Worm (Caenorhabditis elegans) whole organism, L1 larva: Measurements from ENCODE around the gene eea-1.

Experiments used
- ceh-63 ChIP-seq: fragments of 200-800 bp; sonication (Bioruptor generic); optimal IDR thresholded peaks from 2 replicates; lab custom pipeline; 2018; ENCODE audit warnings: mild to moderate bottlenecking, missing genetic modification characterization, missing compliant biosample characterization
- fos-1 ChIP-seq: fragments of 150-350 bp; optimal IDR thresholded peaks from 2 replicates; lab custom pipeline; 2014; ENCODE audit warnings: missing biosample characterization, missing genetic modification characterization
- lin-39 ChIP-seq: fragments of 150-350 bp; optimal IDR thresholded peaks from 2 replicates; lab custom pipeline; 2014; ENCODE audit warnings: missing biosample characterization, missing genetic modification reagents, missing genetic modification characterization
- nhr-11 ChIP-seq: fragments of 150-350 bp; optimal IDR thresholded peaks from 2 replicates; lab custom pipeline; 2014; ENCODE audit warnings: missing biosample characterization, missing genetic modification characterization
- nhr-77 ChIP-seq: fragments of 150-350 bp; optimal IDR thresholded peaks from 2 replicates; lab custom pipeline; 2014; ENCODE audit warnings: missing biosample characterization, missing genetic modification characterization
- sup-37 ChIP-seq: fragments of 200-800 bp; sonication (Bioruptor generic); optimal IDR thresholded peaks from 2 replicates; lab custom pipeline; 2018; ENCODE audit warnings: mild to moderate bottlenecking, missing genetic modification characterization, missing compliant biosample characterization
- zag-1 ChIP-seq: fragments of 150-350 bp; optimal IDR thresholded peaks from 2 replicates; lab custom pipeline; 2014; ENCODE audit warnings: missing biosample characterization, missing genetic modification characterization
- ztf-4 ChIP-seq: fragments of 150-350 bp; optimal IDR thresholded peaks from 2 replicates; lab custom pipeline; 2014; ENCODE audit warnings: missing biosample characterization, missing genetic modification characterization

DNA sequence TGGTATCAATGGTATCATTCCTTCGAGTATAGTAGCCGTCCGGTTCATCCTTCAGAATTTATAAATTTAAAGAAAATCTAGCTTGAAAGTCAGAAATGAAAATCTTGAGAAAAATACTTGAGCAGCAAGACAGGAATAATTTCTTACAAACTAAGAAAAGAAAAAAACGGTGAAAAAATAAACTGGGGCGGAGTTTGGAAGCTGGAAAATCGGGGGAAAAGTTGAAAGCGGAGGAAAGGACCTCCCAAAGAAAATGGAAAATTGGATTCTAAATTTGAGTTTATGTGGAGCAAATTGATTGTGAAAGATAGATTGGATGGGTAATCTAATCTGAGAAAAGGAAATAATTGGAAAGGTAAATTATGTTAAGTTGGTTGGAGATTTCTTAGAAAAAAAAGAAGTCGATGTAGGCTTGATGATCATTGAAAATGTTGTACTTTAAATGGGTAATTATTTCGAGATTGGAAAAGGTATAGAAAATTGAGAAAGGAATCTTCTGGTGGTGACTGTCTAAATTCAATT is 38.9 kb upstream of the eea-1 start, which contains the start of gene frpr-5:
- TF ChIP-seq zag-1 (no peak), fos-1 (tag; lab: Kevin White, UChicago) (no peak), nhr-11 (tag; lab: Kevin White, UChicago) (no peak), sup-37 (GFP tag; lab: Kevin White, UChicago) (no peak), nhr-77 (no peak), lin-39 (tag; lab: Kevin White, UChicago) (no peak), ztf-4 (no peak), ceh-63 (GFP tag; lab: Kevin White, UChicago) (no peak)
